Worm (Caenorhabditis elegans): ENCODE results near the gene C44C10.5.

DNA sequence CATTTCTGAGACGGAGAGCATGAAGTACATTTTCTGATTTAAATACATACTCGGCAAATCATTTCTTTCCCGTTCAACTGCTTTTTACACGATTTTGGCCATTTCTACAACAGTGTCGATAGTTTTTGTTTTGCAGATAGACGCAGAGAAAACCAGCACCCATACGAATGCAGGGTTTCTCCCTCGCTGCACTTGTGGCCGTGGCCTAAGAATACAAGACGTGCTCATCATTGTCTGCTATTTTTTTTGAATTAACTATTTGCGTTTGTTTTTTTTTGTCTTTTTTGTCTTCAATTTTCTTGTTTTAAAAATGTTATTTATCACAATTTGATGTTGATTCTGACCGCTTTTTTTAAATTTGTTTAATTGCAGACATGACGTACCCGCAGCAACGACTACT is 2.8 kb downstream of the C44C10.5 start, which contains the start of gene smcl-1:
- no peak for TF ChIP-seq klf-2 (GFP tag; conservative IDR thresholded peaks at IDR 0.05)
- no peak for TF ChIP-seq flt-1 (GFP tag; IDR thresholded peaks at IDR 0.05)
- no peak for TF ChIP-seq ztf-29 (GFP tag; IDR thresholded peaks at IDR 0.05)
- no peak for TF ChIP-seq tab-1 (GFP tag; IDR thresholded peaks at IDR 0.05)

Measured in whole organism, midembryonic.